Fruit fly (Drosophila melanogaster): Measurements from ENCODE around the gene wrd.

The wrd gene

dm6 chr3R:18167416-18168237, at the start of gene wrd:
Gene wrd (plus strand): TSS chr3R:18167757.
- TF ChIP-seq noc (tag; optimal IDR thresholded peaks at IDR 0.05) = no peak

dm6 chr3R:18118239-18118638, 49.3 kb upstream of the wrd start:
- no peak for TF ChIP-seq noc (tag; optimal IDR thresholded peaks at IDR 0.05)

- no peak for TF ChIP-seq noc (tag; optimal IDR thresholded peaks at IDR 0.05)
Measured at dm6 chr3R:18118695-18119094, 48.9 kb upstream of the wrd start.

dm6 chr3R:18121385-18122151, 46.0 kb upstream of the wrd start:
- no peak for TF ChIP-seq noc (tag; optimal IDR thresholded peaks at IDR 0.05)

dm6 chr3R:18125023-18125630, 42.4 kb upstream of the wrd start:
- peak; percentile 73 for TF ChIP-seq noc (tag; optimal IDR thresholded peaks at IDR 0.05)

dm6 chr3R:18130720-18131119, 36.8 kb upstream of the wrd start:
- TF ChIP-seq noc (tag; optimal IDR thresholded peaks at IDR 0.05) = no peak

dm6 chr3R:18144853-18145252, 22.7 kb upstream of the wrd start:
- TF ChIP-seq noc (tag; optimal IDR thresholded peaks at IDR 0.05) = no peak

dm6 chr3R:18146629-18147028, 20.9 kb upstream of the wrd start:
- no peak for TF ChIP-seq noc (tag; optimal IDR thresholded peaks at IDR 0.05)

- no peak for TF ChIP-seq noc (tag; optimal IDR thresholded peaks at IDR 0.05)
Measured at dm6 chr3R:18151820-18152219, 15.7 kb upstream of the wrd start, which contains the start of gene CG14316. Gene CG14316 (plus strand): TSS chr3R:18152120.

dm6 chr3R:18153698-18154097, 13.9 kb upstream of the wrd start:
- no peak for TF ChIP-seq noc (tag; optimal IDR thresholded peaks at IDR 0.05)

dm6 chr3R:18156608-18157007, 10.9 kb upstream of the wrd start:
- no peak for TF ChIP-seq noc (tag; optimal IDR thresholded peaks at IDR 0.05)

- no peak for TF ChIP-seq noc (tag; optimal IDR thresholded peaks at IDR 0.05)
Measured at dm6 chr3R:18157459-18157858, 10.1 kb upstream of the wrd start.

dm6 chr3R:18158401-18158800, 9.2 kb upstream of the wrd start, which contains the start of gene CG14315:
Gene CG14315 (plus strand): TSS chr3R:18158701.
- no peak for TF ChIP-seq noc (tag; optimal IDR thresholded peaks at IDR 0.05)

dm6 chr3R:18160165-18160814, 7.3 kb upstream of the wrd start:
- TF ChIP-seq noc (tag; optimal IDR thresholded peaks at IDR 0.05) = no peak

- TF ChIP-seq noc (tag; optimal IDR thresholded peaks at IDR 0.05) = peak; percentile 31
Measured at dm6 chr3R:18164052-18164722, 3.4 kb upstream of the wrd start, which contains the start of the genes CG7218 and Cbp20. Gene CG7218 (minus strand): TSS chr3R:18164397. Gene Cbp20 (plus strand): TSS chr3R:18164661.

All from whole organism, larva.